Fruit fly (Drosophila melanogaster): ENCODE results near the gene CG8500.

- TF ChIP-seq psq (optimal IDR thresholded peaks at IDR 0.05) (no peak), ttk (optimal IDR thresholded peaks at IDR 0.05) (no peak), h (optimal IDR thresholded peaks at IDR 0.05) (no peak), insv (optimal IDR thresholded peaks at IDR 0.05) (no peak), Myc (optimal IDR thresholded peaks at IDR 0.05) (no peak)
Measured at dm6 chr3R:9774147-9774546, 10.3 kb upstream of the CG8500 start, which contains the start of gene Whamy.

Data from Kc167 (cell line).